Worm (Caenorhabditis elegans): ENCODE measurements around the gene C30E1.4.

C30E1.4 gene

DNA sequence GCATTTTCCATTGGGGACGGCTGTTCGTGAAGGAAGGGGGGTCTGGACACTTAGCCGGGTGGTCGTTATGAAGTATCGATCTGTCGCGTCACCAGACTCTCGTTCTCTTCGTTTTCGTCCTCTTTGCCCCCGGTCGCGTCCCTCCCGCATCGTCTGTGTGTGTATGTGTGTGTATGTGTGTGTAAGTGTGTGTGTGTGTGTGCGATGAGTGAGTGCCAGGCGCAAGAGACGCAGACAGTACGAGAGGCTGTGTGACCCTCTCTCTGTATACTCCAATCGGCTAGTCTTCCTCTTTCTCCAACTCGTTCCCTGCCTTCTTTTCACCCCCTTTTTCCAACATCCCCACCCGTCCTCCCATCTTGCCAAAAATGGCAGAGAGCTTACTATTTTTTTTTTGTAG lies 37.7 kb downstream of the C30E1.4 start (continued):
- TF ChIP-seq ztf-6 (GFP tag; IDR thresholded peaks at IDR 0.05) (0 out of 2 replicates have a peak, but pooled peaks have one; percentile 63), dox-1 (GFP tag; IDR thresholded peaks at IDR 0.05) (peak; percentile 77), mel-28 (tag; optimal IDR thresholded peaks at IDR 0.05; ENCODE audit: borderline replicate concordance) (no peak), F57C9.4 (tag; optimal IDR thresholded peaks at IDR 0.05) (no peak), let-607 (tag; optimal IDR thresholded peaks at IDR 0.05) (peak in 1 of 2 experiments; percentile 31), ekl-4 (GFP tag; IDR thresholded peaks at IDR 0.05) (peak; percentile 70), lag-1 (GFP tag; IDR thresholded peaks at IDR 0.05) (no peak), hsf-1 (GFP tag; IDR thresholded peaks at IDR 0.05) (0 out of 2 replicates have a peak, but pooled peaks have one; percentile 42), nfya-1 (tag; optimal IDR thresholded peaks at IDR 0.05; ENCODE audit: borderline replicate concordance, insufficient read depth) (no peak), ztf-3 (GFP tag; optimal IDR thresholded peaks at IDR 0.05) (peak; percentile 76), lin-26 (GFP tag; IDR thresholded peaks at IDR 0.05) (0 out of 2 replicates have a peak, but pooled peaks have one; percentile 39), lin-40 (tag; optimal IDR thresholded peaks at IDR 0.05) (peak; percentile 81), madf-10 (tag; optimal IDR thresholded peaks at IDR 0.05) (peak; percentile 47), F57A8.1 (GFP tag; optimal IDR thresholded peaks at IDR 0.05) (no peak), mes-4 (tag; optimal IDR thresholded peaks at IDR 0.05) (no peak), lin-54 (GFP tag; optimal IDR thresholded peaks at IDR 0.05) (peak; percentile 4), chd-7 (tag; optimal IDR thresholded peaks at IDR 0.05) (peak; percentile 77), B0336.3 (GFP tag; IDR thresholded peaks at IDR 0.05) (no peak; the same call in none of the 2 replicates), nhr-179 (tag; optimal IDR thresholded peaks at IDR 0.05) (no peak), nfyb-1 (GFP tag; IDR thresholded peaks at IDR 0.05) (peak; percentile 55; the same call in 1 of the 2 replicates), mcd-1 (GFP tag; IDR thresholded peaks at IDR 0.05) (peak; percentile 54), ztf-26 (tag; optimal IDR thresholded peaks at IDR 0.05) (peak; percentile 44), ztf-22 (GFP tag; optimal IDR thresholded peaks at IDR 0.05) (peak; percentile 1), rcor-1 (GFP tag; IDR thresholded peaks at IDR 0.05) (peak; percentile 48; the same call in 1 of the 2 replicates), pbrm-1 (GFP tag; IDR thresholded peaks at IDR 0.05) (peak; percentile 83), nhr-80 (tag; optimal IDR thresholded peaks at IDR 0.05) (peak; percentile 66), xnd-1 (tag; optimal IDR thresholded peaks at IDR 0.05) (no peak), zfh-2 (GFP tag; conservative IDR thresholded peaks at IDR 0.05) (peak; percentile 95), ceh-79 (tag; optimal IDR thresholded peaks at IDR 0.05) (no peak), ceh-27 (GFP tag; optimal IDR thresholded peaks at IDR 0.05) (peak; percentile 92), atf-7 (tag; optimal IDR thresholded peaks at IDR 0.05) (peak; percentile 45), Y67H2A.10 (GFP tag; conservative IDR thresholded peaks at IDR 0.05) (0 out of 2 replicates have a peak, but pooled peaks have one; percentile 61), efl-1 (GFP tag; optimal IDR thresholded peaks at IDR 0.05) (no peak), hmg-1.2 (GFP tag; IDR thresholded peaks at IDR 0.05) (peak; percentile 92), tbp1 (GFP tag; optimal IDR thresholded peaks at IDR 0.05) (peak; percentile 57), attf-3 (GFP tag; conservative IDR thresholded peaks at IDR 0.05) (no peak), K12H6.12 (tag; optimal IDR thresholded peaks at IDR 0.05) (peak; percentile 88), ZK185.1 (tag; optimal IDR thresholded peaks at IDR 0.05; ENCODE audit: poor library complexity, severe bottlenecking) (peak; percentile 67), tlf-1 (GFP tag; optimal IDR thresholded peaks at IDR 0.05) (peak; percentile 18), egl-44 (GFP tag; IDR thresholded peaks at IDR 0.05) (peak; percentile 69; the same call in 1 of the 2 replicates), attf-5 (GFP tag; optimal IDR thresholded peaks at IDR 0.05) (peak; percentile 64), Y53F4B.3 (GFP tag; IDR thresholded peaks at IDR 0.05) (no peak), dpff-1 (tag; optimal IDR thresholded peaks at IDR 0.05) (no peak), B0261.1 (tag; optimal IDR thresholded peaks at IDR 0.05) (peak; percentile 13), die-1 (tag; optimal IDR thresholded peaks at IDR 0.05) (peak; percentile 23), let-526 (GFP tag; IDR thresholded peaks at IDR 0.05) (peak; percentile 77; the same call in 1 of the 2 replicates), nhr-120 (GFP tag; IDR thresholded peaks at IDR 0.05) (0 out of 2 replicates have a peak, but pooled peaks have one; percentile 28), egrh-3 (GFP tag; IDR thresholded peaks at IDR 0.05) (peak; percentile 64)
